Worm (Caenorhabditis elegans): Measurements from ENCODE around the gene ccar-1.

Gene ccar-1

ce11 chrIV:14071466-14071865 is at the start of gene ccar-1:
Gene ccar-1, plus strand, starts transcription at chrIV:14071548.
- TF ChIP-seq dao-5 (tag; optimal IDR thresholded peaks at IDR 0.05) (no peak), W03F9.2 (tag; optimal IDR thresholded peaks at IDR 0.05) (no peak), him-1 (tag; optimal IDR thresholded peaks at IDR 0.05) (no peak)

DNA sequence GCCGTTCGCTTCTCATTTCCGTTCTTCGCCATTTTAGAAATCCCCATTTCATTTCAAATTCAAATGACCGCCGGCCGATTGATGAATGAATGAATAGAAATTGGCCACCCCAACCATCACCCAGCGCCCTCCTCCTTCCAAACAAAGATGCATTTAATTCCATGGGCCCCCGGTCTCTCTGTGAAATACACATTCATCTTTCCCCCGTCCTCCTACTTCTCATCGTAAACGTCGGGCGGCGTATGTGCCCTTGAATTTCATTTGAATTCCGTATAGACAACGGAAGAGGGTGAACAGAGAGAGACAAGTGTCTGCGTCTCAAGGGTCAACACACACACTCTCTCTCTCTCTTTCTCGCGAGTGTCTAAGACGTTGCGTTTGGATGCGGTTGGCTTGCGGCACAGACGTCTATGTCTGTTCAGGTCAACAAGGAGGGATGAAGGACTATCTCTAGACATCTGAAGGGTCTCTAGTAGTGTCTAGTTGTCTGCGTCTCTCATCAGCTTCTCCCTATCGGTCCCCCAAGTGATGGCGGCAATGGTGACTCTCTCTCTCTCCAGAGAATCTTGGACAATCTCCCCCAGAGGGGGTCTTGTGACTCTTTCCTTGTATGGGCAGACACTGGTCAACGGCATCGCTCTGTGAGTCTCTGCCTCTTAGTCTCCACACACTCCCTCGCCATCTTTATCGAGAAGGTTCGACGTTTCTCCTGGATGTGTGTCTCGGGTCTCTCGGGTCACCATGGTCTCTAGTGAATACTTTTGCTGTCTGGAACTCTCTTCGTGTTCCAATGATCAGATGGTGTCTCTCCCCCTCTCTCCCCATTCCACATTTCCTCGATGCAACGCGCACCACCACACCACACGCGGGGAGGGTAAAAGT is 38.5 kb upstream of the ccar-1 start:
- TF ChIP-seq dao-5 (tag; optimal IDR thresholded peaks at IDR 0.05) (no peak), him-1 (tag; optimal IDR thresholded peaks at IDR 0.05) (peak; percentile 67), W03F9.2 (tag; optimal IDR thresholded peaks at IDR 0.05) (peak; percentile 24)

DNA sequence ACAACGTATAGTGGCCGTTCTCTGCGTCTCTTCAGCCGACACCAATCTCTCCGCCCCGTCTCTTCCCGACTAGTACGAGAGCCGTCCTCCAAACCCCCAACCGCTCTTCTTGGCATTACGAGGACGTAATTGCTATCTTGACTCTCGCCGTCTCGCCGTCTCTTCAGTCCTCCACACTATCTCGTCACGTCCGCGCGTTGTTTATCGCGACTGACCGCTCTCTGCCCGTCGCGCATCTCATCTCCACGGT is 37.9 kb upstream of the ccar-1 start:
- no peak for TF ChIP-seq him-1 (tag; optimal IDR thresholded peaks at IDR 0.05)
- no peak for TF ChIP-seq W03F9.2 (tag; optimal IDR thresholded peaks at IDR 0.05)
- TF ChIP-seq dao-5 (tag; optimal IDR thresholded peaks at IDR 0.05): no peak

DNA sequence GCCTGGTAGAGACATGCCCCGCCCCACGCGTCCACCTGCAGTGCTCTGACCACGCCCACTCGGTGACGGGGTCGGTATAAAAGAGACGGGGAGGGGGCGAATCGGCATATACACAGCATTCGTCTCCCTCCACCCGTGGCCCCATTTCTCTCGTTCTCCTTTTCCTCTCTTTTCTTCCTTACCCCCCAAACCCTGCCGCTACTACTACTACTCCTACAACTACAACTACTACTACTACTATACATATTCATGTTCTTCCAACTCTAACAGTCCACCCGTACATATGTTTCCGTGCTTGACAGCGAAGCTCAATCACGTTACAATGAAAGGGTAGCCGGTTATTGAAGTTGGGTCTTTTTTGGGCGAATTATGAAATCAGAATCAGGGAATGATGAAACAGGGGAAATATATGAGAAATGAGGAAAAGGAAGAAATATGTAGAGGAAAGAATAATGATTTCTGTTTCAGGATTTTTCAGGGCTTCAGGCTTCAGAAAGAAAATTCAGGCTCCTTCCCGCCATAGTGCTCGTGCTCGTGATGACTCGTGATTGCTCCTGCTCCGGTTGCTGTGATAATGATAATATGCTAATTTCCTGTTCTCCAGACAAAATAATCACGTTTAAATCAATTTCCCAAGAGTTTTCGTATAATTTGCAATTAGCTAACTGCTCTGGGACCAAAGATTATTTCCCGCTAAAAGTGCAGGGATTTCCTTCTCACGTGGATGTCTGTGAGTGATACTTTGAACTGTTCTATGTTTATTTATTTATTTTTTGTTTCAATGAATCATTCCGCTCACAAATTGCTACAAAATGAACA is 37.4 kb upstream of the ccar-1 start:
- TF ChIP-seq him-1 (tag; optimal IDR thresholded peaks at IDR 0.05): peak; percentile 84
- TF ChIP-seq W03F9.2 (tag; optimal IDR thresholded peaks at IDR 0.05): no peak
- no peak for TF ChIP-seq dao-5 (tag; optimal IDR thresholded peaks at IDR 0.05)

DNA sequence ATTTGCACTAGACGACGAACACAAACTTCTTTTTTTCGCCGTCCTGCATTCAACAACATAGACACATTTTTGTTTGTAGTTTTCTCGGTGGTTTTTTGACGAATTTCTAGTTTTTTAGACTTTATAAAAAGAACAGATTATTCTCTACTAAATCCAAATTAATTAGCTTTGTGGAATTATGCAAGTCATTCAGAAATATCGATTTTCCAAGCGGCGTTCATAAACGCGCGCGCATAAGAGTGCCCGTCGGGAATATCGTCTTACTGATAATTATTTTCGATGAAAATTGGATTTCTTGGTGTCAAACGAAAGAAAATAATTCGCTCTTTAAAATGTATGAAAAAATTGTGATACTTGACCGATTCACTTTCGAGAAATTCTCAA is 36.8 kb upstream of the ccar-1 start:
- TF ChIP-seq W03F9.2 (tag; optimal IDR thresholded peaks at IDR 0.05): no peak
- no peak for TF ChIP-seq him-1 (tag; optimal IDR thresholded peaks at IDR 0.05)
- TF ChIP-seq dao-5 (tag; optimal IDR thresholded peaks at IDR 0.05): no peak

ce11 chrIV:14043680-14044079 is 27.7 kb upstream of the ccar-1 start, which contains the start of gene Y37A1B.7:
Gene Y37A1B.7, minus strand, starts transcription at chrIV:14043780.
- TF ChIP-seq dao-5 (tag; optimal IDR thresholded peaks at IDR 0.05) (no peak), him-1 (tag; optimal IDR thresholded peaks at IDR 0.05) (no peak), W03F9.2 (tag; optimal IDR thresholded peaks at IDR 0.05) (no peak)

DNA sequence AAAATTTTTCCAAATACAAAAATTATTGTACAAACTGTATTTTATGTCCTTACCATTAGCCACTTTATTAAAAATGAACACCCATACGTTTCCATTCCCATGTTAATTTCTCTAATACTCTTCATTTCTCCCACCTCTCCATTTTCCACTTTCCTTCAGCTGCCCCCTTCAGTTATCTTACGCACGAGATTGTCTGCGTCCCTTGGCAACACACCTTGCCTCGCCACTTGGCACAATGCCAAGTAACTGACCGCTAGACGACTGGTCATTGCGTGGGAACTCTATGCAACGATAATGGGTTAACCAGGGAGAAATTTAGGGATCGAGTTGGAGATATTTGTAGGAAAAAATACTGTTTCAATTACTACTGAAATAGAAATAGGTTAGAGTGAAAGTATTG is 24.6 kb upstream of the ccar-1 start:
- TF ChIP-seq him-1 (tag; optimal IDR thresholded peaks at IDR 0.05): no peak
- no peak for TF ChIP-seq dao-5 (tag; optimal IDR thresholded peaks at IDR 0.05)
- TF ChIP-seq W03F9.2 (tag; optimal IDR thresholded peaks at IDR 0.05): no peak

ce11 chrIV:14050442-14050841 is 20.9 kb upstream of the ccar-1 start:
- TF ChIP-seq W03F9.2 (tag; optimal IDR thresholded peaks at IDR 0.05): no peak

- TF ChIP-seq him-1 (tag; optimal IDR thresholded peaks at IDR 0.05): no peak
- no peak for TF ChIP-seq W03F9.2 (tag; optimal IDR thresholded peaks at IDR 0.05)
- TF ChIP-seq dao-5 (tag; optimal IDR thresholded peaks at IDR 0.05): no peak
These were observed 20.4 kb upstream of the ccar-1 start, which contains the start of gene semo-1 for ce11 chrIV:14050900-14051299. Gene semo-1, plus strand, starts transcription at chrIV:14051200.

DNA sequence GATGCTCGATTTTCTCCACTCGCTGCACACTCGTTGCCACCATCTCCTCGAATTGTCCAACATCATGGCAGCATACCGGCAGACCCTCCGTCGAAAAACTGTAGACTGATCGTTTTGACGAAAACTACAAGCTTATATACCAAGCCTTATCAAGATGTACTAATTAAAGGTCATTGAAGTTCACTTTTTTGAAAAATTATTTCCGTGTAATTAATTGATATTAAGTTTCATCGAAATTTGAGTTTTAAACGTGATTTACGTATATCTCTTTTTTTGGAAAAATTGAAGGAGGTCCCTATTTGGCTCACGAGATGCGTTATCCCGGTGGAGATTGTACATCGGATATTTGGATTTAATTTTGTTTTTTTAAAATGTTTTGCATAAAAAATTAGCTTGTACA is 10.7 kb upstream of the ccar-1 start, which contains the start of gene Y37A1B.4:
TSS of gene Y37A1B.4 (minus strand) at position 101 of the 400 bp plus-strand sequence.
- TF ChIP-seq dao-5 (tag; optimal IDR thresholded peaks at IDR 0.05): no peak
- TF ChIP-seq him-1 (tag; optimal IDR thresholded peaks at IDR 0.05): no peak
- TF ChIP-seq W03F9.2 (tag; optimal IDR thresholded peaks at IDR 0.05): no peak

DNA sequence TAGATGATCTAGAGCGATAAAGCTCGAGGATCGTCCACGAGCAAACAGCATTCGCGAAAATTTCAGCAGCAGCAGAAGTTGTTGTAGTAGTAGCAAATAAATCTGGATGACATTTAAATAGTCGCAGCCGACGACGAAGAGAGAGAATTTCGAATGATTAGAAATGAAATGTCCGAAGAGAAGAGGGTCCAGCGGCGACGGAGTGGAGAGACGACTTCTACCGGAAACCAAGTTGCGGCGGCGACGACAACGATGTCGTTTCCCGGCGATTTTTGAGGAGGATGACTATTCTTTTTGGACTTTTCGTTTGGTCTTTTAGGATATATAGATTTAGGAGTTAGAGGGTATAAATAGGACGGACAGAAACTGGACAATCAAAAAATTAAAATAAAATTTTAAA is 4.9 kb upstream of the ccar-1 start:
- no peak for TF ChIP-seq dao-5 (tag; optimal IDR thresholded peaks at IDR 0.05)
- TF ChIP-seq W03F9.2 (tag; optimal IDR thresholded peaks at IDR 0.05): no peak
- TF ChIP-seq him-1 (tag; optimal IDR thresholded peaks at IDR 0.05): no peak

DNA sequence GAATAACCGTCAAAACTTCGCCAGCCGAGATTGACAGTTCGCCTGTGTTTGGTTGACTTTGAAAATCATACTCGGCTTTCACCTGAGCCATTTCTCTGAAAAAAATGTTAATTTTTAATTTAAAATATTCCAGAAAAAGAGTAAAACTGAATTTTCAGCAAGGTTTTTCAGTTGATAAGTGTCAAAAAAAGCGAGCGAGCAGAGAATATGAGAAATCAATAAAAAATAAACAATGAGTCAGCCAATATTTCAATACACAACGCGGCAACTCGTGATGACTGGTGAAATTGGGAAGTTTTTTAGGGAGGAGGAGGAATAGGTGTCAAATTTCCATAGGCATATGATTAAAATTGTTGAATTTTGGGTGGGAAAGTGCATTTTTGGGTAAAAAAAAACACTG is 1.6 kb upstream of the ccar-1 start, which contains the start of gene lst-4:
TSS of gene lst-4 (minus strand) at position 101 of the 400 bp plus-strand sequence.
- TF ChIP-seq him-1 (tag; optimal IDR thresholded peaks at IDR 0.05) (no peak), W03F9.2 (tag; optimal IDR thresholded peaks at IDR 0.05) (no peak), dao-5 (tag; optimal IDR thresholded peaks at IDR 0.05) (no peak)

- TF ChIP-seq him-1 (tag; optimal IDR thresholded peaks at IDR 0.05): no peak
- TF ChIP-seq dao-5 (tag; optimal IDR thresholded peaks at IDR 0.05): no peak
- TF ChIP-seq W03F9.2 (tag; optimal IDR thresholded peaks at IDR 0.05): peak; percentile 44
These were observed 960 bp upstream of the ccar-1 start for ce11 chrIV:14070185-14070991.

DNA sequence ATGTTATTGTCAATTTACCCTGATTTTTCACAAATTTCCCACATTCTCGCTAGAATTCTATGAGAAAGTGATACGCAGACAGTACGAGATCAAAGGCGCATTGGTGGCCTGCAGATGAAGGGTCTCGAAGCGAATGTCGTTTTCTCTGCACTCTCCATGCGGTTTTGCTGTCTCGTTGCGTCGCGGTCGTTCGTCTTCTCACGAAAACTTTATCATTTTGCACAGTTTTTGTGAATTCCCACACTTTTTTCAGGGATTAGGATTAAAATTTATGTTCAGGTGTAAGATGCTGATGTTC is 407 bp upstream of the ccar-1 start:
- TF ChIP-seq W03F9.2 (tag; optimal IDR thresholded peaks at IDR 0.05): peak; percentile 36
- TF ChIP-seq him-1 (tag; optimal IDR thresholded peaks at IDR 0.05): no peak

Data from whole organism, L4/young adult.